Fruit fly (Drosophila melanogaster): ENCODE measurements around the gene GATAe.

- no peak for TF ChIP-seq CG7928 (GFP tag; optimal IDR thresholded peaks at IDR 0.05)
- TF ChIP-seq CHES-1-like (GFP tag; optimal IDR thresholded peaks at IDR 0.05): no peak
- TF ChIP-seq CG18476 (GFP tag; optimal IDR thresholded peaks at IDR 0.05): no peak
- TF ChIP-seq otp (GFP tag; IDR thresholded peaks at IDR 0.05): no peak
- TF ChIP-seq Sox102F (GFP tag; optimal IDR thresholded peaks at IDR 0.05): no peak
- no peak for TF ChIP-seq Dp (GFP tag; optimal IDR thresholded peaks at IDR 0.05)
- no peak for TF ChIP-seq CG14710 (tag; optimal IDR thresholded peaks at IDR 0.05)
- no peak for TF ChIP-seq CG13287 (GFP tag; IDR thresholded peaks at IDR 0.05; ENCODE audit: partially characterized antibody)
- TF ChIP-seq CG8089 (GFP tag; optimal IDR thresholded peaks at IDR 0.05): no peak
- no peak for TF ChIP-seq CG12236 (GFP tag; optimal IDR thresholded peaks at IDR 0.05)
- TF ChIP-seq CG32772 (GFP tag; IDR thresholded peaks at IDR 0.05): no peak
- TF ChIP-seq CG14014 (GFP tag; IDR thresholded peaks at IDR 0.05): no peak
- no peak for TF ChIP-seq sob (GFP tag; IDR thresholded peaks at IDR 0.05)
Measured at dm6 chr3R:16013580-16013979, 4.7 kb downstream of the GATAe start.

Measured in whole organism, embryonic.